Worm (Caenorhabditis elegans) whole organism, L3 larva: ENCODE measurements around the gene sru-37.

Source experiments
- R02D3.7 ChIP-seq: fragments of 150-350 bp; optimal IDR thresholded peaks from 2 replicates; lab custom pipeline; 2014; ENCODE audit warnings: missing biosample characterization, missing genetic modification characterization
- daf-12 ChIP-seq: fragments of 150-350 bp; optimal IDR thresholded peaks from 2 replicates; lab custom pipeline; 2014; ENCODE audit warnings: missing biosample characterization, missing genetic modification reagents, missing genetic modification characterization
- egl-27 ChIP-seq: sonication (generic microtip); optimal IDR thresholded peaks from 4 replicates; lab custom pipeline; 2017; ENCODE audit warnings: missing biosample characterization, missing genetic modification reagents, missing genetic modification characterization
- elt-3 ChIP-seq, 3 experiments: fragments of 150-350 bp in 1 of 3; sonication (generic microtip) in 2 of 3; optimal IDR thresholded peaks; 2 replicates in 2 of 3; 4 replicates in 1 of 3; lab custom pipeline; 2014 to 2017; ENCODE audit warnings: missing biosample characterization in 3 of 3, missing genetic modification characterization in 3 of 3
- nhr-11 ChIP-seq: fragments of 150-350 bp; optimal IDR thresholded peaks from 2 replicates; lab custom pipeline; 2014; ENCODE audit warnings: missing biosample characterization, missing genetic modification characterization
- unc-62 ChIP-seq: fragments of 150-350 bp; sonication (generic microtip); optimal IDR thresholded peaks from 4 replicates; lab custom pipeline; 2014; ENCODE audit warnings: missing biosample characterization, missing genetic modification reagents, missing genetic modification characterization
- zag-1 ChIP-seq: fragments of 150-350 bp; optimal IDR thresholded peaks from 2 replicates; lab custom pipeline; 2014; ENCODE audit warnings: missing biosample characterization, missing genetic modification characterization
- ztf-4 ChIP-seq: fragments of 150-350 bp; optimal IDR thresholded peaks from 2 replicates; lab custom pipeline; 2014; ENCODE audit warnings: missing biosample characterization, missing genetic modification characterization

ce11 chrV:9794997-9795396, 10.3 kb upstream of the sru-37 start:
- TF ChIP-seq nhr-11 (tag; lab: Kevin White, UChicago) = no peak
- no peak for TF ChIP-seq ztf-4
- no peak for TF ChIP-seq egl-27 (tag; lab: Kevin White, UChicago)
- no peak for TF ChIP-seq elt-3 (tag; optimal IDR thresholded peaks at IDR 0.05; lab: Kevin White, UChicago)
- no peak for TF ChIP-seq unc-62 (GFP tag; lab: Kevin White, UChicago)
- TF ChIP-seq R02D3.7 (tag; lab: Kevin White, UChicago) = no peak
- TF ChIP-seq daf-12 (tag; lab: Kevin White, UChicago) = no peak
- TF ChIP-seq zag-1 (tag; lab: Kevin White, UChicago) = no peak
